Fruit fly (Drosophila melanogaster) whole organism, embryonic: ENCODE measurements around the gene barc.

Source experiments
- ATbp ChIP-seq: fragments of 200-800 bp; sonication (Bioruptor generic); optimal IDR thresholded peaks from 2 replicates; lab custom pipeline; 2017; ENCODE audit warnings: missing biosample characterization, mild to moderate bottlenecking, missing genetic modification characterization, missing genetic modification reagents
- Bdp1 ChIP-seq: fragments of 200-800 bp; sonication (Bioruptor generic); optimal IDR thresholded peaks from 3 replicates; lab custom pipeline; 2016; ENCODE audit warnings: missing biosample characterization, missing genetic modification characterization
- CG10366 ChIP-seq: fragments of 200-800 bp; sonication (Bioruptor generic); IDR thresholded peaks from 2 replicates; pipeline ENCODE4 v1.3.6; 2022; ENCODE audit warnings: missing biosample characterization, missing genetic modification characterization
- CG11695 ChIP-seq: fragments of 200-800 bp; sonication (Bioruptor generic); IDR thresholded peaks from 3 replicates; pipeline ENCODE4 v1.3.6; 2022; ENCODE audit warnings: missing biosample characterization, missing genetic modification characterization
- CG12299 ChIP-seq: fragments of 200-800 bp; sonication (Bioruptor generic); optimal IDR thresholded peaks from 2 replicates; lab custom pipeline; 2018; ENCODE audit warnings: missing biosample characterization, mild to moderate bottlenecking, missing genetic modification characterization
- CG14050 ChIP-seq: fragments of 200-800 bp; sonication (Bioruptor generic); IDR thresholded peaks from 3 replicates; pipeline ENCODE4 v1.3.6; 2022; ENCODE audit warnings: missing biosample characterization, missing genetic modification characterization
- CG16815 ChIP-seq: fragments of 200-800 bp; sonication (Bioruptor generic); optimal IDR thresholded peaks from 3 replicates; lab custom pipeline; 2017; ENCODE audit warnings: missing biosample characterization, mild to moderate bottlenecking, missing genetic modification characterization
- CG17802 ChIP-seq: fragments of 200-800 bp; sonication (Bioruptor generic); optimal IDR thresholded peaks from 2 replicates; lab custom pipeline; 2018; ENCODE audit warnings: missing biosample characterization, mild to moderate bottlenecking, missing genetic modification characterization, moderate library complexity
- CG17829 ChIP-seq: fragments of 200-800 bp; optimal IDR thresholded peaks from 2 replicates; lab custom pipeline; 2019; ENCODE audit warnings: missing biosample characterization, mild to moderate bottlenecking, missing genetic modification characterization, moderate library complexity
- CG3281 ChIP-seq: fragments of 200-800 bp; sonication (Bioruptor generic); optimal IDR thresholded peaks from 3 replicates; lab custom pipeline; 2017; ENCODE audit warnings: missing biosample characterization, mild to moderate bottlenecking, missing genetic modification characterization
- CG4328 ChIP-seq: fragments of 200-800 bp; sonication (Bioruptor generic); optimal IDR thresholded peaks from 3 replicates; lab custom pipeline; 2017; ENCODE audit warnings: missing biosample characterization, missing genetic modification reagents, missing genetic modification characterization
- CG5245 ChIP-seq: fragments of 200-800 bp; sonication (Bioruptor generic); optimal IDR thresholded peaks from 3 replicates; lab custom pipeline; 2016; ENCODE audit warnings: missing biosample characterization, missing genetic modification characterization
- CG7556 ChIP-seq: fragments of 200-800 bp; sonication (Bioruptor generic); optimal IDR thresholded peaks from 2 replicates; lab custom pipeline; 2017; ENCODE audit warnings: missing biosample characterization, mild to moderate bottlenecking, missing genetic modification characterization
- CG9215 ChIP-seq: fragments of 200-800 bp; sonication (Bioruptor generic); IDR thresholded peaks from 2 replicates; pipeline ENCODE4 v1.3.6; 2022; ENCODE audit warnings: missing biosample characterization, missing genetic modification characterization
- Dp ChIP-seq: fragments of 200-800 bp; sonication (Bioruptor generic); optimal IDR thresholded peaks from 2 replicates; lab custom pipeline; 2018; ENCODE audit warnings: missing biosample characterization, mild to moderate bottlenecking, missing genetic modification characterization, moderate library complexity
- Ets65A ChIP-seq: fragments of 200-800 bp; sonication (Bioruptor generic); peaks from one replicate; lab custom pipeline; 2016; ENCODE audit warnings: missing biosample characterization, missing genetic modification characterization
- Gsc ChIP-seq: fragments of 200-800 bp; sonication (Bioruptor generic); IDR thresholded peaks from 2 replicates; pipeline ENCODE4 v1.3.6; 2022; ENCODE audit warnings: missing biosample characterization, missing genetic modification characterization
- Hr39 ChIP-seq: fragments of >200 bp; optimal IDR thresholded peaks from 2 replicates; lab custom pipeline; 2017
- Lpt ChIP-seq: fragments of >200 bp; optimal IDR thresholded peaks from 2 replicates; lab custom pipeline; 2018; ENCODE audit warnings: missing biosample characterization, missing genetic modification characterization
- Med ChIP-seq: fragments of 200-800 bp; sonication (Bioruptor generic); peaks from one replicate; lab custom pipeline; 2016; ENCODE audit warnings: missing biosample characterization, missing genetic modification characterization, mild to moderate bottlenecking, inconsistent platforms, moderate library complexity
- Vsx1 ChIP-seq: fragments of 200-800 bp; sonication (Bioruptor generic); optimal IDR thresholded peaks from 2 replicates; lab custom pipeline; 2017; ENCODE audit warnings: missing biosample characterization, mild to moderate bottlenecking, missing genetic modification characterization, missing genetic modification reagents
- dan ChIP-seq: fragments of 200-800 bp; sonication (Bioruptor generic); IDR thresholded peaks from 2 replicates; pipeline ENCODE4 v1.3.6; 2022; ENCODE audit warnings: missing biosample characterization, missing genetic modification characterization
- dm ChIP-seq: fragments of 200-800 bp; sonication (Bioruptor generic); optimal IDR thresholded peaks from 3 replicates; lab custom pipeline; 2016; ENCODE audit warnings: missing biosample characterization, missing genetic modification characterization
- dmrt11E ChIP-seq: fragments of 200-800 bp; sonication (Bioruptor generic); optimal IDR thresholded peaks from 3 replicates; lab custom pipeline; 2018; ENCODE audit warnings: missing biosample characterization, mild to moderate bottlenecking, missing genetic modification characterization, moderate library complexity
- dmrt99B ChIP-seq: fragments of 200-800 bp; sonication (Bioruptor generic); optimal IDR thresholded peaks from 2 replicates; lab custom pipeline; 2018; ENCODE audit warnings: missing biosample characterization, mild to moderate bottlenecking, missing genetic modification characterization, moderate library complexity
- ems ChIP-seq: fragments of 200-800 bp; sonication (Bioruptor generic); optimal IDR thresholded peaks from 3 replicates; lab custom pipeline; 2016; ENCODE audit warnings: missing biosample characterization, missing genetic modification characterization
- eve ChIP-seq, 2 experiments: fragments of >200 bp; optimal IDR thresholded peaks; 2 replicates each; lab custom pipeline; 2017; ENCODE audit warnings: missing biosample characterization in 2 of 2, missing genetic modification characterization in 2 of 2
- fd96Cb ChIP-seq: fragments of 200-800 bp; sonication (Bioruptor generic); optimal IDR thresholded peaks from 2 replicates; lab custom pipeline; 2018; ENCODE audit warnings: missing biosample characterization, mild to moderate bottlenecking, missing genetic modification characterization, moderate library complexity
- gfzf ChIP-seq: fragments of 200-800 bp; sonication (Bioruptor generic); optimal IDR thresholded peaks from 2 replicates; lab custom pipeline; 2016; ENCODE audit warnings: missing biosample characterization, mild to moderate bottlenecking, missing genetic modification characterization, moderate library complexity
- ind ChIP-seq: fragments of 200-800 bp; sonication (Bioruptor generic); optimal IDR thresholded peaks from 3 replicates; lab custom pipeline; 2016; ENCODE audit warnings: missing biosample characterization, missing genetic modification characterization
- nmo ChIP-seq: fragments of 200-800 bp; sonication (Bioruptor generic); optimal IDR thresholded peaks from 2 replicates; lab custom pipeline; 2018; ENCODE audit warnings: missing biosample characterization, mild to moderate bottlenecking, missing genetic modification characterization, moderate library complexity
- onecut ChIP-seq: fragments of 200-800 bp; sonication (Bioruptor generic); IDR thresholded peaks from 2 replicates; pipeline ENCODE4 v1.3.6; 2022; ENCODE audit warnings: missing biosample characterization, missing genetic modification characterization
- peb ChIP-seq: fragments of 200-800 bp; sonication (Bioruptor generic); IDR thresholded peaks from 2 replicates; pipeline ENCODE4 v1.3.6; 2022; ENCODE audit warnings: missing biosample characterization, missing genetic modification characterization
- sens-2 ChIP-seq: fragments of 200-800 bp; sonication (Bioruptor generic); IDR thresholded peaks from 2 replicates; pipeline ENCODE4 v1.3.6; 2022; ENCODE audit warnings: missing biosample characterization, missing genetic modification characterization
- slp2 ChIP-seq: fragments of 200-800 bp; sonication (Bioruptor generic); optimal IDR thresholded peaks from 2 replicates; lab custom pipeline; 2016; ENCODE audit warnings: missing biosample characterization, missing genetic modification characterization
- sqz ChIP-seq: fragments of 200-800 bp; sonication (Bioruptor generic); optimal IDR thresholded peaks from 3 replicates; lab custom pipeline; 2018; ENCODE audit warnings: missing biosample characterization, mild to moderate bottlenecking, missing genetic modification characterization
- tna ChIP-seq: fragments of 200-800 bp; sonication (Bioruptor generic); IDR thresholded peaks from 2 replicates; pipeline ENCODE4 v1.3.6; 2022; ENCODE audit warnings: missing biosample characterization, missing genetic modification characterization; ENCODE audit not compliant: partially characterized antibody
- usp ChIP-seq: fragments of >200 bp; optimal IDR thresholded peaks from 2 replicates; lab custom pipeline; 2017; ENCODE audit warnings: missing biosample characterization, missing genetic modification characterization
- vvl ChIP-seq: fragments of 200-800 bp; sonication (Bioruptor generic); IDR thresholded peaks from 2 replicates; pipeline ENCODE4 v1.3.6; 2022; ENCODE audit warnings: missing biosample characterization, missing genetic modification characterization
- yki ChIP-seq: fragments of >200 bp; optimal IDR thresholded peaks from 3 replicates; lab custom pipeline; 2018
- zen2 ChIP-seq: fragments of 200-800 bp; sonication (Bioruptor generic); IDR thresholded peaks from 3 replicates; pipeline ENCODE4 v1.3.6; 2022; ENCODE audit warnings: missing biosample characterization, missing genetic modification characterization; ENCODE audit not compliant: partially characterized antibody
- zfh2 ChIP-seq: fragments of 200-800 bp; sonication (Bioruptor generic); optimal IDR thresholded peaks from 2 replicates; lab custom pipeline; 2016; ENCODE audit warnings: missing biosample characterization, missing genetic modification characterization

Gene barc

DNA sequence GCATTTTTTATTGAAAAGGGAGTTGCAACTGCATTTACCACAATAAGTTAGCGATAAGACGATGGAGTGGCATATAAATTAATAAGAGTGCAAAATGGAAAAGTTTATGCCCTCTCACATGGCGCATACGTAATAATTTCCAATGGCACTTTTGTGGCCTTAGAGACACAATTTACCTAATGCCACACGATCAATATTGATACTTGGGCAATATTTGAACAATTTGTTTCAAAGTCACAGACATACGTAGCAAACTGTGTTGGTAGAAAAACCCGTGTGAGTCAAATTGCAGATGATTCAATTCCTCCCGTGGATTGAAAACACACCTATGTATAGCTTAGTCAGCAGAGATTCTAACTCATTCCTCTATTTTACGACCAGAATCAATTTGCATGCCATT is 20.8 kb downstream of the barc start (continued):
- TF ChIP-seq dmrt11E (tag; lab: Kevin White, UChicago) (no peak), Bdp1 (GFP tag; lab: Kevin White, UChicago) (no peak), onecut (GFP tag; lab: Robert Waterston, UW) (peak; percentile 23), Gsc (GFP tag; lab: Robert Waterston, UW) (no peak), ATbp (GFP tag; lab: Kevin White, UChicago) (peak; percentile 75), dan (GFP tag; lab: Robert Waterston, UW) (no peak), ind (GFP tag; lab: Kevin White, UChicago) (no peak), sens-2 (no peak), zfh2 (GFP tag; lab: Kevin White, UChicago) (no peak), CG17802 (no peak), vvl (GFP tag; lab: Robert Waterston, UW) (no peak), ems (GFP tag; lab: Kevin White, UChicago) (no peak), Med (no peak), fd96Cb (tag; lab: Kevin White, UChicago) (no peak), sqz (GFP tag; lab: Kevin White, UChicago) (no peak), zen2 (GFP tag; lab: Robert Waterston, UW) (no peak), eve (GFP tag; optimal IDR thresholded peaks at IDR 0.05; lab: Kevin White, UChicago) (peak in 1 of 2 experiments; percentile 9), Lpt (GFP tag; lab: Kevin White, UChicago) (no peak), CG11695 (GFP tag; lab: Robert Waterston, UW) (peak; percentile 21; the same call in 1 of the 3 replicates), slp2 (GFP tag; lab: Kevin White, UChicago) (no peak), CG14050 (GFP tag; lab: Robert Waterston, UW) (no peak), Vsx1 (GFP tag; lab: Kevin White, UChicago) (peak; percentile 18), Dp (GFP tag; lab: Kevin White, UChicago) (no peak), CG3281 (peak; percentile 21), peb (no peak), CG9215 (no peak), CG5245 (GFP tag; lab: Kevin White, UChicago) (no peak), tna (GFP tag; lab: Robert Waterston, UW) (no peak), CG17829 (tag; lab: Kevin White, UChicago) (no peak), dmrt99B (peak; percentile 6), CG10366 (GFP tag; lab: Robert Waterston, UW) (no peak), CG16815 (GFP tag; lab: Kevin White, UChicago) (no peak), dm (no peak)

- TF ChIP-seq CG7556 (GFP tag; lab: Kevin White, UChicago) (no peak), gfzf (GFP tag; lab: Kevin White, UChicago) (no peak), Hr39 (lab: Kevin White, UChicago) (no peak), CG4328 (GFP tag; lab: Kevin White, UChicago) (no peak), yki (lab: Kevin White, UChicago) (no peak), nmo (GFP tag; lab: Kevin White, UChicago) (no peak), CG12299 (no peak)
Observed at dm6 chr3L:21406638-21407037, 26.3 kb downstream of the barc start, which contains the start of gene sa. sa (minus strand) TSS chr3L:21406738.

DNA sequence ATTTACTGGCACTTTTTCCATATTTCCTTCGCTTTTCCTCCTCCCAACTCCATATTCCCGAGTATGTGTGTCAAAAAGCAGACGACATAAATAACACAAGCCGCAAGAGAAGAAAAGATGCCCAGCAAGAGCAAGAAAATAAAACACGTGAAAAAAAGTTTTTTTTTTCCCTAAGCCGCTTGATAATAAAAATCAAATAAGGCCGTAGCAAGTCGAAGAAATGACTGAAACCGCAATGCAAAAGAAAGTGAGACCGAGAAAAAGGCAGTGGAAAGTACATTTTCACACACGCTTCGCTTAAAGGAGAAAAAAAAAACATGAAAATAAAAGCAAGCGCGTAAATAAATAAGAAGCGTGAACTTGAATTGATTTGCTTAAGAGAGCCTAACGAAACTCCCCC is 30.4 kb downstream of the barc start:
- TF ChIP-seq Ets65A (GFP tag; lab: Kevin White, UChicago) (peak; percentile 90), usp (no peak), eve (GFP tag; optimal IDR thresholded peaks at IDR 0.05; lab: Kevin White, UChicago) (peak in 1 of 2 experiments; percentile 47)
